Worm (Caenorhabditis elegans): ENCODE measurements around the gene cnt-2.

- TF ChIP-seq egl-27 (tag; optimal IDR thresholded peaks at IDR 0.05) (no peak), lin-13 (GFP tag; optimal IDR thresholded peaks at IDR 0.05) (no peak), nhr-77 (tag; optimal IDR thresholded peaks at IDR 0.05) (no peak), unc-55 (GFP tag; optimal IDR thresholded peaks at IDR 0.05) (no peak), snpc-4 (tag; optimal IDR thresholded peaks at IDR 0.05) (no peak)
Measured at ce11 chrIII:10612333-10612732, 42.5 kb upstream of the cnt-2 start, which contains the start of gene Y39A1A.24.

Data from whole organism, L2 larva.